Fruit fly (Drosophila melanogaster) whole organism: ENCODE results near the gene CG5973.

Experiments used
- CG8478 ChIP-seq: fragments of >200 bp; optimal IDR thresholded peaks from 2 replicates; lab custom pipeline; 2018; ENCODE audit warnings: inconsistent platforms
- Dll ChIP-seq: fragments of >200 bp; optimal IDR thresholded peaks from 2 replicates; lab custom pipeline; 2017
- psq ChIP-seq: fragments of >200 bp; optimal IDR thresholded peaks from 2 replicates; lab custom pipeline; 2017

dm6 chr2L:7427067-7427785 is 10.1 kb upstream of the CG5973 start:
- no peak for TF ChIP-seq Dll (lab: Kevin White, UChicago)
- no peak for TF ChIP-seq CG8478 (lab: Kevin White, UChicago)
- no peak for TF ChIP-seq psq (lab: Kevin White, UChicago)
